Fruit fly (Drosophila melanogaster) whole organism: ENCODE measurements around the gene CG11523.

ENCODE experiments used
- Dll ChIP-seq: fragments of >200 bp; optimal IDR thresholded peaks from 2 replicates; lab custom pipeline; 2017
- usp ChIP-seq: fragments of >200 bp; optimal IDR thresholded peaks from 2 replicates; lab custom pipeline; 2017; ENCODE audit warnings: missing biosample characterization, missing genetic modification characterization, mixed read lengths

DNA sequence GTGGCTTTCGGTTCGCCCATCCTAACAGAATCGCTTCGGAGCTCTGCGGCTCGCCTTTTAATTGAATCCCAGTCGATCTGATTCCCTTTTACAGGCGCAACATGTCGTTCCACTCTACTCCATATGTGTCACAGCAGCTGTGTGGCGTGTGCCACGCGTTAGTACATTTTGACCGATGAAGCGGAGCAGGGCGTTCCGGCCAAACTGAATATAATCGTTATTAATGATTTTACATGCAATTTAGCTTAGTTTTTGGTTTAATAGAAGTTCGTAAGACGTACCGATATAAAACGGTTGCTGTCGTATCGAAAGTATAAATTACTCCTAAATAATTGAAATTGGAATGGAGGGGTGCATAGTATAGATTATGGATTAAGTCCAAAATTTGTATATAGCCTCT is at the start of gene CG11523:
- TF ChIP-seq usp (GFP tag; lab: Kevin White, UChicago) (no peak), Dll (lab: Kevin White, UChicago) (no peak)
